Fruit fly (Drosophila melanogaster) whole organism, pupa: ENCODE measurements around the gene Best3.

ENCODE experiments used
- CG10348 ChIP-seq: fragments of 200-800 bp; sonication (Bioruptor generic); IDR thresholded peaks from 2 replicates; pipeline ENCODE4 v1.3.6; 2022; ENCODE audit warnings: missing biosample characterization, missing genetic modification characterization
- CG12605 ChIP-seq: fragments of 200-800 bp; sonication (Bioruptor generic); IDR thresholded peaks from 2 replicates; pipeline ENCODE4 v1.3.6; 2022; ENCODE audit warnings: missing biosample characterization, missing genetic modification characterization
- CG13204 ChIP-seq: fragments of 200-800 bp; sonication (Bioruptor generic); optimal IDR thresholded peaks from 2 replicates; lab custom pipeline; 2018; ENCODE audit warnings: missing biosample characterization, mild to moderate bottlenecking, missing genetic modification characterization, moderate library complexity
- CG14655 ChIP-seq: fragments of 200-800 bp; sonication (Bioruptor generic); optimal IDR thresholded peaks from 3 replicates; lab custom pipeline; 2017; ENCODE audit warnings: mild to moderate bottlenecking, missing biosample characterization, missing genetic modification reagents, missing genetic modification characterization
- CG15710 ChIP-seq: fragments of 200-800 bp; sonication (Bioruptor generic); optimal IDR thresholded peaks from 2 replicates; lab custom pipeline; 2018; ENCODE audit warnings: missing biosample characterization, mild to moderate bottlenecking, missing genetic modification characterization, moderate library complexity
- CG17806 ChIP-seq: fragments of 200-800 bp; sonication (Bioruptor generic); optimal IDR thresholded peaks from 2 replicates; lab custom pipeline; 2018; ENCODE audit warnings: missing biosample characterization, mild to moderate bottlenecking, missing genetic modification characterization, moderate library complexity
- CG32121 ChIP-seq: fragments of 200-800 bp; sonication (Bioruptor generic); IDR thresholded peaks from 2 replicates; pipeline ENCODE4 v1.3.6; 2022; ENCODE audit warnings: missing biosample characterization, missing genetic modification characterization
- CG34367 ChIP-seq: fragments of 200-800 bp; sonication (Bioruptor generic); optimal IDR thresholded peaks from 2 replicates; lab custom pipeline; 2018; ENCODE audit warnings: missing biosample characterization, mild to moderate bottlenecking, missing genetic modification characterization
- CG4496 ChIP-seq: fragments of 200-800 bp; sonication (Bioruptor generic); IDR thresholded peaks from 3 replicates; pipeline ENCODE4 v1.3.6; 2022; ENCODE audit warnings: missing biosample characterization, missing genetic modification characterization
- CG8159 ChIP-seq: fragments of 200-800 bp; sonication (Bioruptor generic); optimal IDR thresholded peaks from 3 replicates; lab custom pipeline; 2018; ENCODE audit warnings: missing biosample characterization, mild to moderate bottlenecking, missing genetic modification characterization, moderate library complexity
- CG8301 ChIP-seq: fragments of 200-800 bp; sonication (Bioruptor generic); optimal IDR thresholded peaks from 2 replicates; lab custom pipeline; 2018; ENCODE audit warnings: missing biosample characterization, mild to moderate bottlenecking, missing genetic modification characterization
- CG9948 ChIP-seq: fragments of 200-800 bp; sonication (Bioruptor generic); optimal IDR thresholded peaks from 2 replicates; lab custom pipeline; 2018; ENCODE audit warnings: missing biosample characterization, mild to moderate bottlenecking, missing genetic modification characterization, moderate library complexity
- D1 ChIP-seq: fragments of 200-800 bp; sonication (Bioruptor generic); optimal IDR thresholded peaks from 2 replicates; lab custom pipeline; 2018; ENCODE audit warnings: missing biosample characterization, mild to moderate bottlenecking, missing genetic modification characterization, moderate library complexity
- EcR ChIP-seq: fragments of 200-800 bp; sonication (Bioruptor generic); optimal IDR thresholded peaks from 3 replicates; lab custom pipeline; 2019; ENCODE audit warnings: missing biosample characterization, missing genetic modification characterization, mild to moderate bottlenecking, moderate library complexity, missing genetic modification reagents
- Ets98B ChIP-seq: fragments of 200-800 bp; sonication (Bioruptor generic); IDR thresholded peaks from 2 replicates; pipeline ENCODE4 v1.3.6; 2022; ENCODE audit warnings: missing biosample characterization, missing genetic modification characterization
- Pif1A ChIP-seq: fragments of 200-800 bp; sonication (Bioruptor generic); optimal IDR thresholded peaks from 3 replicates; lab custom pipeline; 2016; ENCODE audit warnings: missing biosample characterization, missing genetic modification characterization
- Pif1B ChIP-seq: fragments of 200-800 bp; sonication (Bioruptor generic); optimal IDR thresholded peaks from 3 replicates; lab custom pipeline; 2016; ENCODE audit warnings: missing biosample characterization, missing genetic modification characterization
- Snoo ChIP-seq: fragments of 200-800 bp; sonication (Bioruptor generic); optimal IDR thresholded peaks from 3 replicates; lab custom pipeline; 2017; ENCODE audit warnings: missing biosample characterization, mild to moderate bottlenecking, missing genetic modification characterization, inconsistent platforms
- fd96Ca ChIP-seq: fragments of 200-800 bp; sonication (Bioruptor generic); IDR thresholded peaks from 3 replicates; pipeline ENCODE4 v1.3.6; 2022; ENCODE audit warnings: missing biosample characterization, missing genetic modification characterization
- gl ChIP-seq: fragments of 200-800 bp; sonication (Bioruptor generic); optimal IDR thresholded peaks from 2 replicates; lab custom pipeline; 2018; ENCODE audit warnings: missing biosample characterization, mild to moderate bottlenecking, missing genetic modification characterization
- rn ChIP-seq: fragments of 200-800 bp; sonication (Bioruptor generic); IDR thresholded peaks from 2 replicates; pipeline ENCODE4 v1.3.6; 2022; ENCODE audit warnings: missing biosample characterization, missing genetic modification characterization

Best3 gene

dm6 chr3L:15303630-15304029, 1.0 kb upstream of the Best3 start:
- no peak for TF ChIP-seq CG15710 (tag; lab: Kevin White, UChicago)
- no peak for TF ChIP-seq gl (tag; lab: Kevin White, UChicago)
- TF ChIP-seq EcR (GFP tag; lab: Kevin White, UChicago): no peak
- TF ChIP-seq CG9948: no peak
- TF ChIP-seq CG10348 (GFP tag; lab: Robert Waterston, UW): no peak
- no peak for TF ChIP-seq Ets98B (GFP tag; lab: Robert Waterston, UW)
- TF ChIP-seq CG4496: no peak
- TF ChIP-seq CG8301: no peak
- no peak for TF ChIP-seq CG32121 (GFP tag; lab: Robert Waterston, UW)
- TF ChIP-seq Pif1B (GFP tag; lab: Kevin White, UChicago): no peak
- TF ChIP-seq CG17806 (tag; lab: Kevin White, UChicago): no peak
- TF ChIP-seq CG14655 (GFP tag; lab: Kevin White, UChicago): no peak
- no peak for TF ChIP-seq fd96Ca (GFP tag; lab: Robert Waterston, UW)
- TF ChIP-seq CG13204 (GFP tag; lab: Kevin White, UChicago): no peak
- TF ChIP-seq D1 (tag; lab: Kevin White, UChicago): no peak
- TF ChIP-seq Pif1A (GFP tag; lab: Kevin White, UChicago): no peak
- no peak for TF ChIP-seq CG34367 (tag; lab: Kevin White, UChicago)
- TF ChIP-seq CG8159 (tag; lab: Kevin White, UChicago): no peak
- TF ChIP-seq rn (GFP tag; lab: Robert Waterston, UW): no peak
- TF ChIP-seq Snoo (tag; lab: Kevin White, UChicago): no peak

DNA sequence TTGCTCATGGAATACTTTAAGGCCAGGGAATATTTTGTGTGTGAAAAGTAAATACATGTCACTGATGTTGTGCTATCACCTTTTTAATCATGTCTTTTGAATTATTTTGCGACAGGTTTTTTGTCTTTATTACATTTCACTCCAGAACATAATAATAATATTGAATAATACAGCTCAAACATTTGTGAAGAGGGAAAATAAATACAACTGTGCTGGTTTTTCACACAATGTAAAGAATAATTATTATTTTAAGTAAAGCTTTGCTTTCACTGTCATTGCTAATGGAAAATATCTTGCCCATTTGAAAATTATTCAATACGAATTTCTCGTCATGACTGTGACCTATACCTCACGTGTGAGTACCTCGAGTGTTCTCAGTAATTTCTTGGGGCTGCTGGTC, 3.9 kb downstream of the Best3 start, which contains the start of gene Best4:
TSS of gene Best4 (plus strand) at position 301 of the 400 bp plus-strand sequence.
- TF ChIP-seq CG34367 (tag; lab: Kevin White, UChicago) (no peak), CG9948 (no peak), CG4496 (no peak), CG14655 (GFP tag; lab: Kevin White, UChicago) (no peak), EcR (GFP tag; lab: Kevin White, UChicago) (no peak), fd96Ca (GFP tag; lab: Robert Waterston, UW) (no peak), D1 (tag; lab: Kevin White, UChicago) (no peak), Snoo (tag; lab: Kevin White, UChicago) (no peak), CG17806 (tag; lab: Kevin White, UChicago) (no peak), CG10348 (GFP tag; lab: Robert Waterston, UW) (no peak)

dm6 chr3L:15289257-15289762, 13.3 kb downstream of the Best3 start:
- TF ChIP-seq rn (GFP tag; lab: Robert Waterston, UW) (no peak), CG12605 (no peak), CG14655 (GFP tag; lab: Kevin White, UChicago) (no peak), CG8159 (tag; lab: Kevin White, UChicago) (no peak), Ets98B (GFP tag; lab: Robert Waterston, UW) (no peak), EcR (GFP tag; lab: Kevin White, UChicago) (no peak), CG10348 (GFP tag; lab: Robert Waterston, UW) (no peak), D1 (tag; lab: Kevin White, UChicago) (no peak), gl (tag; lab: Kevin White, UChicago) (no peak), CG8301 (no peak), Pif1A (GFP tag; lab: Kevin White, UChicago) (no peak), CG34367 (tag; lab: Kevin White, UChicago) (no peak), CG4496 (no peak), CG15710 (tag; lab: Kevin White, UChicago) (no peak), CG17806 (tag; lab: Kevin White, UChicago) (no peak), fd96Ca (GFP tag; lab: Robert Waterston, UW) (no peak), CG32121 (GFP tag; lab: Robert Waterston, UW) (no peak), CG13204 (GFP tag; lab: Kevin White, UChicago) (no peak), Pif1B (GFP tag; lab: Kevin White, UChicago) (no peak), CG9948 (no peak)

- no peak for TF ChIP-seq Pif1B (GFP tag; lab: Kevin White, UChicago)
- TF ChIP-seq CG9948: no peak
- TF ChIP-seq CG13204 (GFP tag; lab: Kevin White, UChicago): no peak
- TF ChIP-seq Pif1A (GFP tag; lab: Kevin White, UChicago): no peak
- no peak for TF ChIP-seq Snoo (tag; lab: Kevin White, UChicago)
- TF ChIP-seq fd96Ca (GFP tag; lab: Robert Waterston, UW): no peak
- no peak for TF ChIP-seq CG4496
- TF ChIP-seq, all 21 proteins: peak for 0
Observed at dm6 chr3L:15286948-15287347, 15.6 kb downstream of the Best3 start.

dm6 chr3L:15281069-15281468, 21.5 kb downstream of the Best3 start:
- TF ChIP-seq fd96Ca (GFP tag; lab: Robert Waterston, UW) (no peak), CG12605 (no peak), CG17806 (tag; lab: Kevin White, UChicago) (no peak), CG13204 (GFP tag; lab: Kevin White, UChicago) (no peak), CG14655 (GFP tag; lab: Kevin White, UChicago) (no peak), Ets98B (GFP tag; lab: Robert Waterston, UW) (no peak), Pif1A (GFP tag; lab: Kevin White, UChicago) (no peak), gl (tag; lab: Kevin White, UChicago) (no peak)
- TF ChIP-seq, all 21 proteins: peak for 0
